Fruit fly (Drosophila melanogaster): ENCODE results near the gene CG4069.
A peak's percentile ranks its signal among the peaks of the same experiment; 100 is the strongest.

CG4069 gene

DNA sequence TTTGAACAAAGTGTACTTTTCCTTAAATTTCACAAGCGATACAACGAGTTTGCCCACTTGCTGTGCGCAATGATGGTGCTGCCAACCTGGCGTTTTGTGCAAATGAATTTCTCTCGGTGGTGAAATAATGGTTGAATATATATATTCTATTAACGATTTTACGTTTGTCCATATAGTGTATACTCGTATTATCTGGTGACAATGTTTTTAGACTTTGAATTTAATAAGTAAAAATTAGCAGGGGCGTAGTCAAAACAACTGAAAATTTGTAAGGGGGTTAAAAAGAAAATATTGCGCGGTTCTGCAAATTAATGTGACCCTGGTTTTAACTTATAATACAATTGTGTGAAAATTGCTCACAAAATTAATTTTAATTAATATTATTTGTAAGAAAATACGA, 13.2 kb downstream of the CG4069 start, which contains the start of the genes ver and Gcn5 (continued):
- TF ChIP-seq Asciz (GFP tag; optimal IDR thresholded peaks at IDR 0.05), result peak; percentile 87
- TF ChIP-seq Dek (tag; optimal IDR thresholded peaks at IDR 0.05), result peak; percentile 92
- TF ChIP-seq D19B (GFP tag; optimal IDR thresholded peaks at IDR 0.05), result peak; percentile 85
- TF ChIP-seq Gsc (GFP tag; IDR thresholded peaks at IDR 0.05), result peak; percentile 72
- TF ChIP-seq CG6175 (GFP tag; IDR thresholded peaks at IDR 0.05), result peak; percentile 78
- TF ChIP-seq CG17802 (tag; optimal IDR thresholded peaks at IDR 0.05), result peak; percentile 70
- peak; percentile 95 for TF ChIP-seq CG9932 (GFP tag; IDR thresholded peaks at IDR 0.05)
- TF ChIP-seq Opbp (GFP tag; IDR thresholded peaks at IDR 0.05; ENCODE audit: partially characterized antibody), result no peak
- TF ChIP-seq HmgZ (tag; optimal IDR thresholded peaks at IDR 0.05), result peak; percentile 93
- peak; percentile 74 for TF ChIP-seq CG15011 (GFP tag; optimal IDR thresholded peaks at IDR 0.05)
- peak; percentile 81 for TF ChIP-seq jing (GFP tag; optimal IDR thresholded peaks at IDR 0.05)
- peak; percentile 84 for TF ChIP-seq sug (tag; optimal IDR thresholded peaks at IDR 0.05)
- no peak for TF ChIP-seq abd-A (tag; optimal IDR thresholded peaks at IDR 0.05)
- peak; percentile 82 for TF ChIP-seq wdn (GFP tag; IDR thresholded peaks at IDR 0.05)
- no peak for TF ChIP-seq lov (optimal IDR thresholded peaks at IDR 0.05)
- TF ChIP-seq lov (GFP tag; IDR thresholded peaks at IDR 0.05), result peak; percentile 90
- TF ChIP-seq CG32767 (GFP tag; IDR thresholded peaks at IDR 0.05), result peak; percentile 90
- no peak for TF ChIP-seq Doc3 (GFP tag; IDR thresholded peaks at IDR 0.05; ENCODE audit: partially characterized antibody)
- TF ChIP-seq NC2β (GFP tag; optimal IDR thresholded peaks at IDR 0.05), result peak; percentile 72
- TF ChIP-seq NC2α (GFP tag; optimal IDR thresholded peaks at IDR 0.05), result peak; percentile 36
- TF ChIP-seq odd (GFP tag; optimal IDR thresholded peaks at IDR 0.05), result peak; percentile 82
- peak; percentile 21; the same call in 1 of the 2 replicates for TF ChIP-seq Dip2 (GFP tag; IDR thresholded peaks at IDR 0.05)
- TF ChIP-seq CG1529 (GFP tag; optimal IDR thresholded peaks at IDR 0.05), result peak; percentile 84
- peak; percentile 76 for TF ChIP-seq bowl (GFP tag; IDR thresholded peaks at IDR 0.05)
- no peak for TF ChIP-seq CG6791 (GFP tag; IDR thresholded peaks at IDR 0.05; ENCODE audit: partially characterized antibody)
- TF ChIP-seq chn (GFP tag; optimal IDR thresholded peaks at IDR 0.05), result peak; percentile 90
- peak; percentile 86 for TF ChIP-seq Nf-YA (GFP tag; IDR thresholded peaks at IDR 0.05)
- peak; percentile 86 for TF ChIP-seq Usf (GFP tag; optimal IDR thresholded peaks at IDR 0.05)
- TF ChIP-seq Oli (tag; optimal IDR thresholded peaks at IDR 0.05), result peak; percentile 90
- peak; percentile 95 for TF ChIP-seq slbo (GFP tag; IDR thresholded peaks at IDR 0.05)
- peak; percentile 95 for TF ChIP-seq Sox102F (GFP tag; optimal IDR thresholded peaks at IDR 0.05)
- TF ChIP-seq slou (GFP tag; optimal IDR thresholded peaks at IDR 0.05), result peak; percentile 84
- TF ChIP-seq CG15073 (GFP tag; optimal IDR thresholded peaks at IDR 0.05), result peak; percentile 20
- peak; percentile 80 for TF ChIP-seq Camta (GFP tag; optimal IDR thresholded peaks at IDR 0.05)
- TF ChIP-seq lbe (GFP tag; optimal IDR thresholded peaks at IDR 0.05), result peak; percentile 99
- peak; percentile 90 for TF ChIP-seq CG12769 (tag; optimal IDR thresholded peaks at IDR 0.05)
- peak; percentile 85 for TF ChIP-seq CG9215 (GFP tag; IDR thresholded peaks at IDR 0.05)
- TF ChIP-seq CG5245 (GFP tag; optimal IDR thresholded peaks at IDR 0.05), result peak; percentile 67
- TF ChIP-seq CG14710 (tag; optimal IDR thresholded peaks at IDR 0.05), result peak; percentile 91
- TF ChIP-seq vfl (GFP tag; optimal IDR thresholded peaks at IDR 0.05), result peak; percentile 82
- peak; percentile 90 for TF ChIP-seq CG2889 (GFP tag; IDR thresholded peaks at IDR 0.05)
- peak; percentile 56 for TF ChIP-seq CG15479 (GFP tag; optimal IDR thresholded peaks at IDR 0.05)
- peak; percentile 86 for TF ChIP-seq B-H2 (GFP tag; optimal IDR thresholded peaks at IDR 0.05)
- TF ChIP-seq Hand (GFP tag; optimal IDR thresholded peaks at IDR 0.05), result peak; percentile 70
- peak; percentile 62 for TF ChIP-seq kay (GFP tag; optimal IDR thresholded peaks at IDR 0.05)
- no peak for TF ChIP-seq sc (optimal IDR thresholded peaks at IDR 0.05)
- peak; percentile 73 for TF ChIP-seq sc (GFP tag; optimal IDR thresholded peaks at IDR 0.05)
- TF ChIP-seq H15 (GFP tag; IDR thresholded peaks at IDR 0.05), result peak; percentile 94
- TF ChIP-seq CG10147 (GFP tag; optimal IDR thresholded peaks at IDR 0.05), result peak; percentile 90
- TF ChIP-seq CG13424 (tag; optimal IDR thresholded peaks at IDR 0.05), result peak; percentile 92
- TF ChIP-seq HLHmδ (GFP tag; optimal IDR thresholded peaks at IDR 0.05), result no peak
- peak; percentile 95 for TF ChIP-seq dysf (GFP tag; IDR thresholded peaks at IDR 0.05)
